Worm (Caenorhabditis elegans): ENCODE measurements around the gene best-3.

The best-3 gene

ce11 chrII:21953-22352 is 9.2 kb downstream of the best-3 start:
- peak; percentile 59 for TF ChIP-seq nhr-85 (tag)
- no peak for TF ChIP-seq efl-1 (optimal IDR thresholded peaks at IDR 0.05)
- TF ChIP-seq efl-1 (GFP tag; optimal IDR thresholded peaks at IDR 0.05 in 1 of 2): peak in 1 of 2 experiments; percentile 80
- TF ChIP-seq snpc-4 (tag; optimal IDR thresholded peaks at IDR 0.05): no peak

- peak; percentile 59 for TF ChIP-seq nhr-85 (tag)
- peak; percentile 38 for TF ChIP-seq blmp-1 (tag; optimal IDR thresholded peaks at IDR 0.05)
- TF ChIP-seq pqm-1 (tag; optimal IDR thresholded peaks at IDR 0.05): no peak
- no peak for TF ChIP-seq snpc-4 (tag; optimal IDR thresholded peaks at IDR 0.05)
These were observed 10.2 kb downstream of the best-3 start, which contains the start of gene sqt-2 for ce11 chrII:23025-23424. sqt-2 (plus strand) TSS chrII:23325.

ce11 chrII:23739-24138 is 11.0 kb downstream of the best-3 start:
- no peak for TF ChIP-seq egl-27 (tag; optimal IDR thresholded peaks at IDR 0.05)
- 0 out of 2 replicates have a peak, but pooled peaks have one; percentile 17 for TF ChIP-seq mab-9 (GFP tag; IDR thresholded peaks at IDR 0.05)

- TF ChIP-seq egl-13 (tag; optimal IDR thresholded peaks at IDR 0.05) (peak; percentile 71), blmp-1 (tag; optimal IDR thresholded peaks at IDR 0.05) (peak; percentile 76), snpc-4 (tag; optimal IDR thresholded peaks at IDR 0.05) (peak; percentile 61), xbp-1 (tag; optimal IDR thresholded peaks at IDR 0.05) (peak; percentile 82), fkh-4 (tag; optimal IDR thresholded peaks at IDR 0.05; ENCODE audit: borderline replicate concordance) (peak; percentile 50), efl-1 (optimal IDR thresholded peaks at IDR 0.05) (peak; percentile 85 to 96), efl-1 (GFP tag; optimal IDR thresholded peaks at IDR 0.05 in 1 of 2) (peak; percentile 98 to 100), lin-13 (GFP tag; optimal IDR thresholded peaks at IDR 0.05) (peak; percentile 90), swsn-7 (tag; optimal IDR thresholded peaks at IDR 0.05) (peak; percentile 86), pag-3 (tag; optimal IDR thresholded peaks at IDR 0.05; ENCODE audit: borderline replicate concordance, insufficient read depth) (no peak), ceh-90 (tag; optimal IDR thresholded peaks at IDR 0.05) (no peak), sup-37 (GFP tag; optimal IDR thresholded peaks at IDR 0.05) (peak; percentile 61), nhr-11 (tag; optimal IDR thresholded peaks at IDR 0.05) (peak; percentile 56), alr-1 (tag; optimal IDR thresholded peaks at IDR 0.05; ENCODE audit: borderline replicate concordance) (no peak), ama-1 (optimal IDR thresholded peaks at IDR 0.05) (peak; percentile 94), elt-2 (tag; optimal IDR thresholded peaks at IDR 0.05) (peak; percentile 45), hpl-2 (GFP tag; optimal IDR thresholded peaks at IDR 0.05) (no peak), nhr-85 (tag) (peak; percentile 87), fkh-8 (tag; optimal IDR thresholded peaks at IDR 0.05) (peak; percentile 87), elt-3 (tag; optimal IDR thresholded peaks at IDR 0.05) (peak in 2 of 6 experiments; percentile 61 to 69), unc-130 (tag; optimal IDR thresholded peaks at IDR 0.05) (peak; percentile 76), ets-5 (GFP tag; IDR thresholded peaks at IDR 0.05) (0 out of 2 replicates have a peak, but pooled peaks have one; percentile 83), mdl-1 (tag; optimal IDR thresholded peaks at IDR 0.05) (peak in 1 of 2 experiments; percentile 80), lin-39 (tag; optimal IDR thresholded peaks at IDR 0.05) (peak; percentile 89), ztf-11 (tag; optimal IDR thresholded peaks at IDR 0.05) (peak in 1 of 2 experiments; percentile 74), tbx-2 (tag; optimal IDR thresholded peaks at IDR 0.05) (peak; percentile 88), unc-30 (tag; optimal IDR thresholded peaks at IDR 0.05) (no peak), lin-35 (GFP tag; optimal IDR thresholded peaks at IDR 0.05) (peak; percentile 98 to 100), nhr-47 (tag; optimal IDR thresholded peaks at IDR 0.05) (peak; percentile 93), mef-2 (tag; optimal IDR thresholded peaks at IDR 0.05) (no peak), unc-98 (GFP tag; IDR thresholded peaks at IDR 0.05) (no peak), hlh-4 (tag; optimal IDR thresholded peaks at IDR 0.05) (no peak), skn-1 (tag; optimal IDR thresholded peaks at IDR 0.05) (peak; percentile 86), pqm-1 (tag; optimal IDR thresholded peaks at IDR 0.05) (no peak), nhr-84 (tag; optimal IDR thresholded peaks at IDR 0.05) (no peak), zip-4 (GFP tag; optimal IDR thresholded peaks at IDR 0.05) (peak; percentile 32), unc-86 (tag; optimal IDR thresholded peaks at IDR 0.05) (peak; percentile 84), ceh-63 (GFP tag; optimal IDR thresholded peaks at IDR 0.05) (no peak), irx-1 (tag; optimal IDR thresholded peaks at IDR 0.05) (peak; percentile 82), nhr-28 (tag; optimal IDR thresholded peaks at IDR 0.05) (no peak), ceh-88 (GFP tag; IDR thresholded peaks at IDR 0.05) (peak; percentile 72), fos-1 (tag; optimal IDR thresholded peaks at IDR 0.05) (peak; percentile 80), lin-14 (GFP tag; optimal IDR thresholded peaks at IDR 0.05) (peak; percentile 78)
These were observed 11.8 kb downstream of the best-3 start, which contains the start of gene enee-1 for ce11 chrII:24559-24998. enee-1 (plus strand) TSS chrII:24666.

Data from whole organism, L1 larva.